Worm (Caenorhabditis elegans) whole organism, L3 larva: Measurements from ENCODE around the gene pdf-1.

Source experiments
- aly-2 ChIP-seq: fragments of 150-350 bp; optimal IDR thresholded peaks from 2 replicates; lab custom pipeline; 2014; ENCODE audit warnings: missing biosample characterization, missing genetic modification characterization
- egl-27 ChIP-seq: sonication (generic microtip); optimal IDR thresholded peaks from 4 replicates; lab custom pipeline; 2017; ENCODE audit warnings: missing biosample characterization, missing genetic modification reagents, missing genetic modification characterization
- elt-1 ChIP-seq: fragments of 150-350 bp; optimal IDR thresholded peaks from 2 replicates; lab custom pipeline; 2014; ENCODE audit warnings: missing biosample characterization, missing genetic modification characterization
- elt-2 ChIP-seq: sonication (generic microtip); optimal IDR thresholded peaks from 2 replicates; lab custom pipeline; 2016; ENCODE audit warnings: missing genetic modification reagents, mild to moderate bottlenecking, missing genetic modification characterization, missing compliant biosample characterization
- fkh-10 ChIP-seq: sonication (generic microtip); optimal IDR thresholded peaks from 2 replicates; lab custom pipeline; 2017; ENCODE audit warnings: missing biosample characterization, missing genetic modification reagents, missing genetic modification characterization
- fos-1 ChIP-seq: fragments of 150-350 bp; optimal IDR thresholded peaks from 2 replicates; lab custom pipeline; 2014; ENCODE audit warnings: missing biosample characterization, missing genetic modification characterization
- lin-39 ChIP-seq: fragments of 150-350 bp; optimal IDR thresholded peaks from 2 replicates; lab custom pipeline; 2018; ENCODE audit warnings: missing biosample characterization, missing genetic modification reagents, missing genetic modification characterization
- mml-1 ChIP-seq: fragments of 150-350 bp; sonication (generic microtip); optimal IDR thresholded peaks from 3 replicates; lab custom pipeline; 2014; ENCODE audit warnings: missing biosample characterization, missing genetic modification characterization
- nfya-1 ChIP-seq: sonication (generic microtip); optimal IDR thresholded peaks from 2 replicates; lab custom pipeline; 2017; ENCODE audit warnings: missing genetic modification characterization, mild to moderate bottlenecking, missing compliant biosample characterization, antibody characterized with exemption, moderate library complexity; ENCODE audit not compliant: insufficient read depth
- nhr-237 ChIP-seq: fragments of 150-350 bp; optimal IDR thresholded peaks from 2 replicates; lab custom pipeline; 2014; ENCODE audit warnings: missing biosample characterization, missing genetic modification characterization
- tbx-2 ChIP-seq: sonication (generic microtip); optimal IDR thresholded peaks from 2 replicates; lab custom pipeline; 2016; ENCODE audit warnings: mild to moderate bottlenecking, missing genetic modification characterization, missing compliant biosample characterization
- zag-1 ChIP-seq: fragments of 150-350 bp; optimal IDR thresholded peaks from 2 replicates; lab custom pipeline; 2014; ENCODE audit warnings: missing biosample characterization, missing genetic modification characterization

DNA sequence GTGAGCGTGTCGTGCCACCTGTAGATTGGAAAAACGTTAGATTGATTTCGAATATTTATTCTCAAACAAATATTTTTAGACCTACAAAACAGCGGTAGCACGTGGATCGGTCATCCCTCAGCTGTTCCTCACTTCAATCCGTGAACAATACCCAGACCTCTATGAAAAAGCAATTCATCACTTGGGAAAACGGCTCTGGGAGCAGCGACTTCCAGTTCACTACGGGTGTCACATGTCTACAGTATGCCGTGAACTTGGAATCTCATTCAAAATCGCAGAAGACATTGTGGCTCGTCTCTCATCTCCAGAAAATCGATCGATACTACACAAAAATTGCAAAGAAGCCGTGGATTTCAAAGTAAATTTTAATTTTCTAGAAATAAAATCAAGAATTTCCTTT lies 7.8 kb downstream of the pdf-1 start:
- TF ChIP-seq aly-2 (tag; lab: Kevin White, UChicago) = no peak
- no peak for TF ChIP-seq lin-39 (tag; lab: Kevin White, UChicago)
- no peak for TF ChIP-seq mml-1 (tag; lab: Kevin White, UChicago)
- TF ChIP-seq elt-2 = no peak
- no peak for TF ChIP-seq nfya-1 (tag; lab: Kevin White, UChicago)
- TF ChIP-seq elt-1 (tag; lab: Kevin White, UChicago) = no peak
- TF ChIP-seq fkh-10 = no peak
- no peak for TF ChIP-seq zag-1 (tag; lab: Kevin White, UChicago)
- TF ChIP-seq egl-27 = no peak
- no peak for TF ChIP-seq nhr-237 (tag; lab: Kevin White, UChicago)
- no peak for TF ChIP-seq tbx-2 (tag; lab: Kevin White, UChicago)
- TF ChIP-seq fos-1 (tag; lab: Kevin White, UChicago) = no peak
